Fruit fly (Drosophila melanogaster): ENCODE data around the gene Fkbp39.
A peak's percentile ranks its signal among the peaks of the same experiment; 100 is the strongest.

Gene Fkbp39

dm6 chr3R:15347822-15348221 is 14.9 kb upstream of the Fkbp39 start, which contains the start of the genes CG42726 and CG42727 (continued):
- TF ChIP-seq Hr3 (GFP tag; optimal IDR thresholded peaks at IDR 0.05) = no peak
- TF ChIP-seq H2.0 (GFP tag; IDR thresholded peaks at IDR 0.05) = 0 out of 2 replicates have a peak, but pooled peaks have one; percentile 19
- peak; percentile 51 for TF ChIP-seq lilli (GFP tag; optimal IDR thresholded peaks at IDR 0.05)
- 0 out of 2 replicates have a peak, but pooled peaks have one; percentile 13 for TF ChIP-seq E2f1 (GFP tag; IDR thresholded peaks at IDR 0.05)
- TF ChIP-seq HLH54F (GFP tag; optimal IDR thresholded peaks at IDR 0.05) = peak; percentile 13
- peak; percentile 23 for TF ChIP-seq HmgZ (tag; optimal IDR thresholded peaks at IDR 0.05)
- TF ChIP-seq Poxn (GFP tag; IDR thresholded peaks at IDR 0.05) = no peak
- no peak for TF ChIP-seq Optix (GFP tag; IDR thresholded peaks at IDR 0.05)
- TF ChIP-seq Blimp-1 (GFP tag; optimal IDR thresholded peaks at IDR 0.05) = no peak
- peak; percentile 30 for TF ChIP-seq sisA (GFP tag; IDR thresholded peaks at IDR 0.05)
- no peak for TF ChIP-seq her (GFP tag; optimal IDR thresholded peaks at IDR 0.05)
- no peak for TF ChIP-seq HLHmδ (GFP tag; optimal IDR thresholded peaks at IDR 0.05)
- peak; percentile 25 for TF ChIP-seq Chrac-16 (GFP tag; optimal IDR thresholded peaks at IDR 0.05)
- no peak for TF ChIP-seq NFAT (GFP tag; IDR thresholded peaks at IDR 0.05)
- TF ChIP-seq CG8089 (GFP tag; optimal IDR thresholded peaks at IDR 0.05) = no peak
- TF ChIP-seq p53 (GFP tag; optimal IDR thresholded peaks at IDR 0.05) = no peak
- no peak for TF ChIP-seq bigmax (GFP tag; optimal IDR thresholded peaks at IDR 0.05)
- TF ChIP-seq mam (GFP tag; optimal IDR thresholded peaks at IDR 0.05) = peak; percentile 33
- TF ChIP-seq pzg (GFP tag; optimal IDR thresholded peaks at IDR 0.05) = peak; percentile 33
- TF ChIP-seq CG6791 (GFP tag; IDR thresholded peaks at IDR 0.05; ENCODE audit: partially characterized antibody) = no peak
- TF ChIP-seq CG6854 (GFP tag; optimal IDR thresholded peaks at IDR 0.05) = no peak
- peak; percentile 37 for TF ChIP-seq Xbp1 (GFP tag; optimal IDR thresholded peaks at IDR 0.05)
- TF ChIP-seq CG5180 (GFP tag; optimal IDR thresholded peaks at IDR 0.05) = no peak
- no peak for TF ChIP-seq sr (GFP tag; IDR thresholded peaks at IDR 0.05)
- no peak for TF ChIP-seq CG4854 (GFP tag; optimal IDR thresholded peaks at IDR 0.05)
- TF ChIP-seq Adf1 (GFP tag; IDR thresholded peaks at IDR 0.05) = no peak
- peak; percentile 89 for TF ChIP-seq Med (GFP tag)
- TF ChIP-seq crp (GFP tag; optimal IDR thresholded peaks at IDR 0.05) = peak in 1 of 2 experiments; percentile 62
- no peak for TF ChIP-seq Neu2 (GFP tag; optimal IDR thresholded peaks at IDR 0.05; ENCODE audit: borderline replicate concordance)
- TF ChIP-seq pan (optimal IDR thresholded peaks at IDR 0.05) = no peak
- peak in 1 of 2 experiments; percentile 48 for TF ChIP-seq pan (GFP tag; optimal IDR thresholded peaks at IDR 0.05 in 1 of 2, IDR thresholded peaks at IDR 0.05 in 1 of 2)
- no peak for TF ChIP-seq CG7271 (tag; optimal IDR thresholded peaks at IDR 0.05)
- TF ChIP-seq zfh1 (GFP tag; IDR thresholded peaks at IDR 0.05) = no peak
- TF ChIP-seq gsb-n (tag; optimal IDR thresholded peaks at IDR 0.05) = no peak
- TF ChIP-seq CG12155 (GFP tag; optimal IDR thresholded peaks at IDR 0.05) = peak; percentile 20
- TF ChIP-seq CG10654 (GFP tag; optimal IDR thresholded peaks at IDR 0.05) = peak; percentile 3
- peak; percentile 55 for TF ChIP-seq Hsf (GFP tag; optimal IDR thresholded peaks at IDR 0.05)
- TF ChIP-seq H15 (GFP tag; IDR thresholded peaks at IDR 0.05) = no peak
- no peak for TF ChIP-seq ERR (GFP tag; optimal IDR thresholded peaks at IDR 0.05)
- no peak for TF ChIP-seq wek (GFP tag; optimal IDR thresholded peaks at IDR 0.05)
- peak; percentile 66 for TF ChIP-seq ci (GFP tag; IDR thresholded peaks at IDR 0.05)
- TF ChIP-seq cato (GFP tag; optimal IDR thresholded peaks at IDR 0.05; ENCODE audit: borderline replicate concordance) = peak; percentile 0
- no peak for TF ChIP-seq jumu (GFP tag; optimal IDR thresholded peaks at IDR 0.05)
- peak; percentile 35; the same call in 1 of the 2 replicates for TF ChIP-seq sens-2 (GFP tag; IDR thresholded peaks at IDR 0.05)
- TF ChIP-seq stc (GFP tag; IDR thresholded peaks at IDR 0.05) = 0 out of 2 replicates have a peak, but pooled peaks have one; percentile 31
- TF ChIP-seq MBD-R2 (GFP tag; IDR thresholded peaks at IDR 0.05) = peak; percentile 94
- TF ChIP-seq CG2202 (tag; optimal IDR thresholded peaks at IDR 0.05) = no peak
- TF ChIP-seq CkIIα-i1 (GFP tag; IDR thresholded peaks at IDR 0.05) = no peak
- TF ChIP-seq dimm (GFP tag; IDR thresholded peaks at IDR 0.05) = no peak
- TF ChIP-seq vfl (GFP tag; optimal IDR thresholded peaks at IDR 0.05) = peak; percentile 16
- TF ChIP-seq CG8359 (GFP tag; optimal IDR thresholded peaks at IDR 0.05; ENCODE audit: borderline replicate concordance) = no peak
- TF ChIP-seq exex (tag; optimal IDR thresholded peaks at IDR 0.05) = no peak

Data from whole organism, embryonic.